Fruit fly (Drosophila melanogaster): ENCODE results near the gene Doc3.

DNA sequence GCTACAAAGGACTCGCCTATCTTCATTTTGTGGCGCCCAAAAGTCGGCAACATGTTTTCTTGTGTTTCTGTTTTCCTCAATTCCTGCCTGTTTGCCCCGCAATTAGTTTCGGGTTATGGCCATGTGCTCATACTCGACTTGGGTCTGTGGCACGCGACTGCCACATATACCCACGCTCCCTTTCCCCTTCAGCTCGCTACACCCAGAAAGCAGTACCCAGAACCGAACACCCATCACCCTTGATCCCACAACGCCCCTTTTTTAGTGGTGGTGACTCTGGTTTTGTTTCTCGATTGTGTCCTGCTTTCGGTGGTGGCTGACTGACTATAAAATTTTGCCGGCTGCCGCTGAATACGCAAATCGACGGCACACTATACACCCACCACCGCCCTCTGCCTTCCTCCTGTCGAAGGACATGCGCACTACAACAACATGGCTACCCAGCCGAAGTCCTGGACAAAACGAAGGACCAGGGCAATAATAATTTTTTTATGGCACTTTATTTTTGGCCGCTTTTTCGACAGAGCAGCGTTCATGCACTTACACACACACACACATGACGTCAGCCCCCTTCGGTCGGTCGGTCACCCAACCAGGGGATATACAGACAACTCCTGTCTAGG, 45.6 kb downstream of the Doc3 start:
- no peak for TF ChIP-seq Dif (GFP tag; optimal IDR thresholded peaks at IDR 0.05; ENCODE audit: partially characterized antibody)
- no peak for TF ChIP-seq psq (GFP tag; optimal IDR thresholded peaks at IDR 0.05)
- no peak for TF ChIP-seq OdsH (GFP tag; optimal IDR thresholded peaks at IDR 0.05)
- no peak for TF ChIP-seq Hr78 (GFP tag; optimal IDR thresholded peaks at IDR 0.05)
